Worm (Caenorhabditis elegans) whole organism, L3 larva: ENCODE results near the gene sptl-2.
A peak's percentile ranks its signal among the peaks of the same experiment; 100 is the strongest.

Experiments
- ceh-16 ChIP-seq: sonication (generic microtip); optimal IDR thresholded peaks from 2 replicates; lab custom pipeline; 2017; ENCODE audit warnings: missing biosample characterization, missing genetic modification characterization
- ceh-28 ChIP-seq: fragments of 150-350 bp; optimal IDR thresholded peaks from 2 replicates; lab custom pipeline; 2014; ENCODE audit warnings: missing biosample characterization, missing genetic modification reagents, missing genetic modification characterization
- daf-12 ChIP-seq: fragments of 150-350 bp; optimal IDR thresholded peaks from 2 replicates; lab custom pipeline; 2014; ENCODE audit warnings: missing biosample characterization, missing genetic modification reagents, missing genetic modification characterization
- fkh-2 ChIP-seq: fragments of 150-350 bp; optimal IDR thresholded peaks from 2 replicates; lab custom pipeline; 2014; ENCODE audit warnings: missing biosample characterization, missing genetic modification reagents, missing genetic modification characterization
- mdl-1 ChIP-seq: fragments of 150-350 bp; optimal IDR thresholded peaks from 2 replicates; lab custom pipeline; 2014; ENCODE audit warnings: missing biosample characterization, missing genetic modification characterization
- mml-1 ChIP-seq: fragments of 150-350 bp; sonication (generic microtip); optimal IDR thresholded peaks from 3 replicates; lab custom pipeline; 2014; ENCODE audit warnings: missing biosample characterization, missing genetic modification characterization
- nfya-1 ChIP-seq: sonication (generic microtip); optimal IDR thresholded peaks from 2 replicates; lab custom pipeline; 2017; ENCODE audit warnings: missing genetic modification characterization, mild to moderate bottlenecking, missing compliant biosample characterization, antibody characterized with exemption, moderate library complexity; ENCODE audit not compliant: insufficient read depth
- nhr-237 ChIP-seq: fragments of 150-350 bp; optimal IDR thresholded peaks from 2 replicates; lab custom pipeline; 2014; ENCODE audit warnings: missing biosample characterization, missing genetic modification characterization
- nhr-25 ChIP-seq: sonication (generic microtip); optimal IDR thresholded peaks from 2 replicates; lab custom pipeline; 2017; ENCODE audit warnings: missing biosample characterization, missing genetic modification characterization
- nhr-28 ChIP-seq: fragments of 150-350 bp; optimal IDR thresholded peaks from 2 replicates; lab custom pipeline; 2014; ENCODE audit warnings: missing biosample characterization, missing genetic modification characterization
- nhr-76 ChIP-seq: fragments of 150-350 bp; sonication (generic microtip); optimal IDR thresholded peaks from 5 replicates; lab custom pipeline; 2014; ENCODE audit warnings: missing biosample characterization, missing genetic modification characterization
- snpc-4 ChIP-seq: fragments of 150-350 bp; optimal IDR thresholded peaks from 2 replicates; lab custom pipeline; 2014; ENCODE audit warnings: missing biosample characterization, missing genetic modification characterization
- ztf-4 ChIP-seq: fragments of 150-350 bp; optimal IDR thresholded peaks from 2 replicates; lab custom pipeline; 2014; ENCODE audit warnings: missing biosample characterization, missing genetic modification characterization

ce11 chrV:7980370-7980987, 36.5 kb upstream of the sptl-2 start:
- TF ChIP-seq ceh-16 (tag; lab: Kevin White, UChicago) (no peak), nhr-28 (tag; lab: Kevin White, UChicago) (no peak), ztf-4 (tag; lab: Kevin White, UChicago) (no peak), ceh-28 (tag; lab: Kevin White, UChicago) (no peak), fkh-2 (tag; lab: Kevin White, UChicago) (no peak), nhr-237 (tag; lab: Kevin White, UChicago) (no peak), nhr-25 (no peak), nfya-1 (tag; lab: Kevin White, UChicago) (peak; percentile 56), snpc-4 (tag; lab: Kevin White, UChicago) (peak; percentile 43), daf-12 (tag; lab: Kevin White, UChicago) (no peak), nhr-76 (tag; lab: Kevin White, UChicago) (no peak), mml-1 (tag; lab: Kevin White, UChicago) (no peak), mdl-1 (tag; lab: Kevin White, UChicago) (no peak)
